Fruit fly (Drosophila melanogaster) whole organism, embryonic: ENCODE results near the gene Shawn.

ENCODE experiments used
- Aef1 ChIP-seq: fragments of 200-800 bp; sonication (Bioruptor generic); IDR thresholded peaks from 3 replicates; pipeline ENCODE4 v1.3.6; 2022; ENCODE audit warnings: missing biosample characterization, missing genetic modification characterization
- BtbVII ChIP-seq: fragments of 200-800 bp; sonication (Bioruptor generic); optimal IDR thresholded peaks from 3 replicates; lab custom pipeline; 2017; ENCODE audit warnings: missing biosample characterization, mild to moderate bottlenecking, missing genetic modification characterization
- CG11560 ChIP-seq: fragments of 200-800 bp; sonication (Bioruptor generic); IDR thresholded peaks from 3 replicates; pipeline ENCODE4 v1.3.6; 2022; ENCODE audit warnings: missing biosample characterization, missing genetic modification characterization
- CG12104 ChIP-seq: fragments of 200-800 bp; sonication (Bioruptor generic); optimal IDR thresholded peaks from 3 replicates; lab custom pipeline; 2016; ENCODE audit warnings: missing biosample characterization, missing genetic modification characterization
- CG12299 ChIP-seq: fragments of 200-800 bp; sonication (Bioruptor generic); optimal IDR thresholded peaks from 2 replicates; lab custom pipeline; 2018; ENCODE audit warnings: missing biosample characterization, mild to moderate bottlenecking, missing genetic modification characterization
- CG14710 ChIP-seq: fragments of 200-800 bp; sonication (Bioruptor generic); optimal IDR thresholded peaks from 3 replicates; lab custom pipeline; 2019; ENCODE audit warnings: missing biosample characterization, mild to moderate bottlenecking, missing genetic modification characterization, moderate library complexity
- CG15601 ChIP-seq: fragments of 200-800 bp; sonication (Bioruptor generic); optimal IDR thresholded peaks from 3 replicates; lab custom pipeline; 2019; ENCODE audit warnings: missing biosample characterization, mild to moderate bottlenecking, missing genetic modification characterization, moderate library complexity
- CG1603 ChIP-seq: fragments of 200-800 bp; sonication (Bioruptor generic); optimal IDR thresholded peaks from 2 replicates; lab custom pipeline; 2019; ENCODE audit warnings: missing biosample characterization, mild to moderate bottlenecking, missing genetic modification characterization, moderate library complexity
- CG16779 ChIP-seq: fragments of 200-800 bp; sonication (Bioruptor generic); IDR thresholded peaks from 2 replicates; pipeline ENCODE4 v1.3.6; 2022; ENCODE audit warnings: missing biosample characterization, missing genetic modification characterization
- CG2678 ChIP-seq: fragments of 200-800 bp; sonication (Bioruptor generic); optimal IDR thresholded peaks from 3 replicates; lab custom pipeline; 2019; ENCODE audit warnings: missing biosample characterization, mild to moderate bottlenecking, missing genetic modification characterization, moderate library complexity
- CG34224 ChIP-seq: fragments of 200-800 bp; sonication (Bioruptor generic); IDR thresholded peaks from 3 replicates; pipeline ENCODE4 v1.3.6; 2022; ENCODE audit warnings: missing biosample characterization, missing genetic modification characterization; ENCODE audit not compliant: partially characterized antibody
- CG3847 ChIP-seq: fragments of 200-800 bp; sonication (Bioruptor generic); IDR thresholded peaks from 2 replicates; pipeline ENCODE4 v1.3.6; 2022; ENCODE audit warnings: missing biosample characterization, missing genetic modification characterization
- CG7745 ChIP-seq: fragments of 200-800 bp; sonication (Bioruptor generic); optimal IDR thresholded peaks from 2 replicates; lab custom pipeline; 2018; ENCODE audit warnings: missing biosample characterization, mild to moderate bottlenecking, missing genetic modification characterization, moderate library complexity
- CG7928 ChIP-seq: fragments of 200-800 bp; sonication (Bioruptor generic); optimal IDR thresholded peaks from 2 replicates; lab custom pipeline; 2017; ENCODE audit warnings: missing biosample characterization, mild to moderate bottlenecking, missing genetic modification characterization
- CG7963 ChIP-seq: fragments of 200-800 bp; sonication (Bioruptor generic); IDR thresholded peaks from 3 replicates; pipeline ENCODE4 v1.3.6; 2022; ENCODE audit warnings: missing biosample characterization, missing genetic modification characterization; ENCODE audit not compliant: partially characterized antibody
- CG8388 ChIP-seq: fragments of 200-800 bp; sonication (Bioruptor generic); optimal IDR thresholded peaks from 2 replicates; lab custom pipeline; 2019; ENCODE audit warnings: missing biosample characterization, mild to moderate bottlenecking, missing genetic modification characterization, moderate library complexity
- CG9437 ChIP-seq: fragments of 200-800 bp; sonication (Bioruptor generic); optimal IDR thresholded peaks from 2 replicates; lab custom pipeline; 2018; ENCODE audit warnings: missing biosample characterization, mild to moderate bottlenecking, missing genetic modification characterization
- CkIIα-i1 ChIP-seq: fragments of 200-800 bp; sonication (Bioruptor generic); IDR thresholded peaks from 2 replicates; pipeline ENCODE4 v1.3.6; 2022; ENCODE audit warnings: missing biosample characterization, missing genetic modification characterization
- Dp ChIP-seq: fragments of 200-800 bp; sonication (Bioruptor generic); optimal IDR thresholded peaks from 2 replicates; lab custom pipeline; 2018; ENCODE audit warnings: missing biosample characterization, mild to moderate bottlenecking, missing genetic modification characterization, moderate library complexity
- Ets65A ChIP-seq: fragments of 200-800 bp; sonication (Bioruptor generic); peaks from one replicate; lab custom pipeline; 2016; ENCODE audit warnings: missing biosample characterization, missing genetic modification characterization
- Fer3 ChIP-seq: fragments of 200-800 bp; sonication (Bioruptor generic); optimal IDR thresholded peaks from 2 replicates; lab custom pipeline; 2018; ENCODE audit warnings: missing biosample characterization, mild to moderate bottlenecking, missing genetic modification characterization, moderate library complexity
- Hmr ChIP-seq: fragments of 200-800 bp; sonication (Bioruptor generic); optimal IDR thresholded peaks from 3 replicates; lab custom pipeline; 2017; ENCODE audit warnings: mild to moderate bottlenecking, missing biosample characterization, missing genetic modification reagents, missing genetic modification characterization
- Lhr ChIP-seq: fragments of 200-800 bp; sonication (Bioruptor generic); optimal IDR thresholded peaks from 3 replicates; lab custom pipeline; 2017; ENCODE audit warnings: mild to moderate bottlenecking, missing biosample characterization, missing genetic modification reagents, missing genetic modification characterization
- MESR4 ChIP-seq: fragments of 200-800 bp; sonication (Bioruptor generic); optimal IDR thresholded peaks from 2 replicates; lab custom pipeline; 2018; ENCODE audit warnings: missing biosample characterization, mild to moderate bottlenecking, missing genetic modification characterization, moderate library complexity
- Mrtf ChIP-seq: fragments of 200-800 bp; sonication (Bioruptor generic); IDR thresholded peaks from 3 replicates; pipeline ENCODE4 v1.3.6; 2022; ENCODE audit warnings: missing biosample characterization, missing genetic modification characterization
- Rx ChIP-seq: fragments of 200-800 bp; sonication (Bioruptor generic); IDR thresholded peaks from 2 replicates; pipeline ENCODE4 v1.3.6; 2022; ENCODE audit warnings: missing biosample characterization, missing genetic modification characterization
- Side ChIP-seq: fragments of 200-800 bp; sonication (Bioruptor generic); optimal IDR thresholded peaks from 2 replicates; lab custom pipeline; 2016; ENCODE audit warnings: missing biosample characterization, missing genetic modification characterization
- al ChIP-seq: fragments of 200-800 bp; sonication (Bioruptor generic); IDR thresholded peaks from 2 replicates; pipeline ENCODE4 v1.3.6; 2022; ENCODE audit warnings: missing biosample characterization, missing genetic modification characterization
- bcd ChIP-seq: fragments of 200-800 bp; sonication (Bioruptor generic); optimal IDR thresholded peaks from 2 replicates; lab custom pipeline; 2017; ENCODE audit warnings: missing biosample characterization, mild to moderate bottlenecking, missing genetic modification characterization
- bsh ChIP-seq, 2 experiments: fragments of 200-800 bp; sonication (Bioruptor generic); optimal IDR thresholded peaks; 2 replicates each; lab custom pipeline; 2017 to 2018; ENCODE audit warnings: mild to moderate bottlenecking in 2 of 2, missing biosample characterization in 2 of 2, missing genetic modification characterization in 2 of 2, moderate library complexity in 1 of 2
- cad ChIP-seq: fragments of >200 bp; optimal IDR thresholded peaks from 2 replicates; lab custom pipeline; 2017; ENCODE audit warnings: missing biosample characterization, missing genetic modification characterization
- cato ChIP-seq: fragments of 200-800 bp; sonication (Bioruptor generic); optimal IDR thresholded peaks from 2 replicates; lab custom pipeline; 2016; ENCODE audit warnings: missing biosample characterization, missing genetic modification characterization, borderline replicate concordance
- caup ChIP-seq: fragments of 200-800 bp; sonication (Bioruptor generic); optimal IDR thresholded peaks from 3 replicates; lab custom pipeline; 2017; ENCODE audit warnings: missing biosample characterization, mild to moderate bottlenecking, missing genetic modification characterization, moderate library complexity; ENCODE audit not compliant: severe bottlenecking
- chm ChIP-seq: fragments of 200-800 bp; sonication (Bioruptor generic); IDR thresholded peaks from 2 replicates; pipeline ENCODE4 v1.3.6; 2022; ENCODE audit warnings: missing biosample characterization, missing genetic modification characterization
- dmrt11E ChIP-seq: fragments of 200-800 bp; sonication (Bioruptor generic); optimal IDR thresholded peaks from 3 replicates; lab custom pipeline; 2018; ENCODE audit warnings: missing biosample characterization, mild to moderate bottlenecking, missing genetic modification characterization, moderate library complexity
- dmrt99B ChIP-seq: fragments of 200-800 bp; sonication (Bioruptor generic); optimal IDR thresholded peaks from 2 replicates; lab custom pipeline; 2018; ENCODE audit warnings: missing biosample characterization, mild to moderate bottlenecking, missing genetic modification characterization, moderate library complexity
- exex ChIP-seq: fragments of 200-800 bp; sonication (Bioruptor generic); optimal IDR thresholded peaks from 4 replicates; lab custom pipeline; 2018; ENCODE audit warnings: missing biosample characterization, mild to moderate bottlenecking, missing genetic modification characterization, moderate library complexity
- her ChIP-seq: fragments of 200-800 bp; sonication (Bioruptor generic); optimal IDR thresholded peaks from 2 replicates; lab custom pipeline; 2016; ENCODE audit warnings: missing biosample characterization, missing genetic modification characterization
- hkb ChIP-seq, 2 experiments: fragments of 200-800 bp in 1 of 2; fragments of >200 bp in 1 of 2; sonication (Bioruptor generic) in 1 of 2; IDR thresholded peaks in 1 of 2; optimal IDR thresholded peaks in 1 of 2; 2 replicates each; pipeline versions ENCODE4 v1.3.6 to Lab custom; 2017 to 2022; ENCODE audit warnings: missing biosample characterization in 1 of 2, missing genetic modification characterization in 1 of 2
- kay ChIP-seq: fragments of 200-800 bp; sonication (Bioruptor generic); optimal IDR thresholded peaks from 2 replicates; lab custom pipeline; 2016; ENCODE audit warnings: missing biosample characterization, missing genetic modification characterization
- kni ChIP-seq: fragments of 200-800 bp; sonication (Bioruptor generic); optimal IDR thresholded peaks from 3 replicates; lab custom pipeline; 2017; ENCODE audit warnings: mild to moderate bottlenecking, missing biosample characterization, missing genetic modification reagents, missing genetic modification characterization
- mirr ChIP-seq: fragments of 200-800 bp; sonication (Bioruptor generic); optimal IDR thresholded peaks from 3 replicates; lab custom pipeline; 2018; ENCODE audit warnings: missing biosample characterization, mild to moderate bottlenecking, missing genetic modification characterization
- odd ChIP-seq: fragments of 200-800 bp; sonication (Bioruptor generic); optimal IDR thresholded peaks from 2 replicates; lab custom pipeline; 2017; ENCODE audit warnings: missing biosample characterization, mild to moderate bottlenecking, missing genetic modification characterization
- repo ChIP-seq: fragments of 200-800 bp; sonication (Bioruptor generic); optimal IDR thresholded peaks from 2 replicates; lab custom pipeline; 2016; ENCODE audit warnings: missing biosample characterization, missing genetic modification characterization
- slp2 ChIP-seq: fragments of 200-800 bp; sonication (Bioruptor generic); optimal IDR thresholded peaks from 2 replicates; lab custom pipeline; 2016; ENCODE audit warnings: missing biosample characterization, missing genetic modification characterization
- so ChIP-seq: fragments of 200-800 bp; sonication (Bioruptor generic); IDR thresholded peaks from 3 replicates; pipeline ENCODE4 v1.3.6; 2022; ENCODE audit warnings: missing biosample characterization, missing genetic modification characterization
- stc ChIP-seq: fragments of 200-800 bp; sonication (Bioruptor generic); IDR thresholded peaks from 2 replicates; pipeline ENCODE4 v1.3.6; 2022; ENCODE audit warnings: missing biosample characterization, missing genetic modification characterization
- trem ChIP-seq: fragments of 200-800 bp; optimal IDR thresholded peaks from 3 replicates; lab custom pipeline; 2019; ENCODE audit warnings: missing biosample characterization, mild to moderate bottlenecking, missing genetic modification characterization, moderate library complexity
- twi ChIP-seq: fragments of 200-800 bp; optimal IDR thresholded peaks from 2 replicates; lab custom pipeline; 2019; ENCODE audit warnings: missing biosample characterization, mild to moderate bottlenecking, missing genetic modification characterization, moderate library complexity
- vvl ChIP-seq: fragments of 200-800 bp; sonication (Bioruptor generic); IDR thresholded peaks from 2 replicates; pipeline ENCODE4 v1.3.6; 2022; ENCODE audit warnings: missing biosample characterization, missing genetic modification characterization

The Shawn gene

DNA sequence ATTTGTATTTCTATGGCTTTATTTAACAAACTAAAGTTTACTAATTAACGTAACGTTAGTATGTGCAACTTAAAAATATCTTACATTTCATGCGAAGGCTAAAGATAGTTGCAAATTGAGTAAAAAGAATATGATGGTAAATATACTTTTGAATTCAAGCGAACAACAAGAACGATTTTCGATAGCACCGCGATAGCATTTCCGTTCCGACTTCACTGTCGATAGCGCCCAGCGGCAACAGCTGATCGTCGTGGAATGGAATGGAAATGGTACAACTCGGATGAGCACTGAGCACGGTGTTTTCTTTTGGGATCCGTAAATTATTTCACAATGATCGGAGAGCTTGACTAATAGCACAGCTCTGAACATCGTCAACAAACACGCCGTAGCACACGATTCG is 2.1 kb downstream of the Shawn start (continued):
- peak; percentile 81 for TF ChIP-seq CG1603
- peak; percentile 59 for TF ChIP-seq BtbVII (GFP tag; lab: Kevin White, UChicago)
- no peak for TF ChIP-seq CkIIα-i1 (GFP tag; lab: Robert Waterston, UW)
- peak; percentile 36 for TF ChIP-seq trem
- no peak for TF ChIP-seq hkb (optimal IDR thresholded peaks at IDR 0.05; lab: Kevin White, UChicago)
- peak; percentile 69 for TF ChIP-seq hkb (GFP tag; IDR thresholded peaks at IDR 0.05; lab: Robert Waterston, UW)
- TF ChIP-seq CG15601 (tag; lab: Kevin White, UChicago) = peak; percentile 40
- TF ChIP-seq Side (GFP tag; lab: Kevin White, UChicago) = peak; percentile 51
- no peak for TF ChIP-seq repo
- no peak for TF ChIP-seq Aef1
- no peak for TF ChIP-seq CG7745 (tag; lab: Kevin White, UChicago)
- no peak for TF ChIP-seq CG7963
- TF ChIP-seq Fer3 (tag; lab: Kevin White, UChicago) = peak; percentile 68
- no peak for TF ChIP-seq dmrt99B (tag; lab: Kevin White, UChicago)
- TF ChIP-seq Lhr (GFP tag; lab: Kevin White, UChicago) = peak; percentile 13
- no peak for TF ChIP-seq CG16779 (GFP tag; lab: Robert Waterston, UW)
- TF ChIP-seq Mrtf (GFP tag; lab: Robert Waterston, UW) = no peak
- peak; percentile 57 for TF ChIP-seq CG14710 (tag; lab: Kevin White, UChicago)
- peak; percentile 11 for TF ChIP-seq dmrt11E (tag; lab: Kevin White, UChicago)
- no peak for TF ChIP-seq CG2678 (tag; lab: Kevin White, UChicago)
- no peak for TF ChIP-seq slp2 (GFP tag; lab: Kevin White, UChicago)
- peak; percentile 34 for TF ChIP-seq CG8388
- no peak for TF ChIP-seq al
- no peak for TF ChIP-seq Rx
- TF ChIP-seq caup (GFP tag; lab: Kevin White, UChicago) = peak; percentile 82
- TF ChIP-seq MESR4 (GFP tag; lab: Kevin White, UChicago) = peak; percentile 44
- peak; percentile 7 for TF ChIP-seq exex (tag; lab: Kevin White, UChicago)
- TF ChIP-seq cad = no peak
- no peak for TF ChIP-seq cato
- TF ChIP-seq twi (tag; lab: Kevin White, UChicago) = no peak
- TF ChIP-seq CG9437 = peak; percentile 17
- peak; percentile 74 for TF ChIP-seq chm (GFP tag; lab: Robert Waterston, UW)
- TF ChIP-seq kni = peak; percentile 37
- no peak for TF ChIP-seq CG11560 (tag; lab: Robert Waterston, UW)
- TF ChIP-seq kay (GFP tag; lab: Kevin White, UChicago) = no peak
- peak; percentile 75 for TF ChIP-seq Hmr
- peak; percentile 55; the same call in 2 of the 3 replicates for TF ChIP-seq CG34224
- peak; percentile 65; the same call in 1 of the 2 replicates for TF ChIP-seq vvl (GFP tag; lab: Robert Waterston, UW)
- TF ChIP-seq CG12104 (GFP tag; lab: Kevin White, UChicago) = peak; percentile 15
- TF ChIP-seq so (GFP tag; lab: Robert Waterston, UW) = peak; percentile 51; the same call in 1 of the 3 replicates
- TF ChIP-seq odd (GFP tag; lab: Kevin White, UChicago) = peak; percentile 70
- TF ChIP-seq mirr = peak; percentile 89
- peak; percentile 39 for TF ChIP-seq bcd (GFP tag; lab: Kevin White, UChicago)
- TF ChIP-seq Dp (GFP tag; lab: Kevin White, UChicago) = peak; percentile 75
- no peak for TF ChIP-seq CG3847
- peak in 1 of 2 experiments; percentile 28 for TF ChIP-seq bsh (GFP tag; optimal IDR thresholded peaks at IDR 0.05; lab: Kevin White, UChicago)
- peak; percentile 42; the same call in 1 of the 2 replicates for TF ChIP-seq stc (GFP tag; lab: Robert Waterston, UW)
- peak; percentile 17 for TF ChIP-seq her (GFP tag; lab: Kevin White, UChicago)
- peak; percentile 43 for TF ChIP-seq CG12299
- no peak for TF ChIP-seq Ets65A
- TF ChIP-seq CG7928 (GFP tag; lab: Kevin White, UChicago) = peak; percentile 1
